Worm (Caenorhabditis elegans): Measurements from ENCODE around the gene W04G3.11.

The W04G3.11 gene

DNA sequence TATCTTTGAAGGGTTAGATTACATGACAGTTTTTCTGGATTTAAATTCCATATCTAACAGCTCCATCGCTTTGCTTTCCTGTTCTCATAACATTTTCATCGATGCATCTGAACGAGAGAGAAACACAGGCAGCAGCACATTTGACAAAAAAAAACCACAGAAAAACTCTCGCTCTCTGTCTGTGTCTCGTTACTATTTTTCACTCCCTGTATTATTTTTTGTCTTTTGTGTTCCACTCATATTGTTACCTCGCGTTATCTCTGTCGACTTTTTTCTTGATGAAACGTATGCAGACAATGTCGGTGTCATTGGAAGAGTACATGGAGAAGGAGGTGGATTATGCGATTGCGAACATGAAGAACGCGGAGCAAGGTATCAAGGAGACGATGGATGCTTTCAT lies at the start of gene W04G3.11:
Gene W04G3.11, plus strand, starts transcription at position 244 of the 400 bp plus-strand sequence.
- TF ChIP-seq ZK546.5 (tag; optimal IDR thresholded peaks at IDR 0.05), result no peak
- TF ChIP-seq lin-29 (GFP tag; IDR thresholded peaks at IDR 0.05), result no peak
- TF ChIP-seq lin-13 (GFP tag; optimal IDR thresholded peaks at IDR 0.05), result no peak
- TF ChIP-seq mxl-2 (GFP tag; conservative IDR thresholded peaks at IDR 0.05), result no peak
- no peak for TF ChIP-seq F37D6.2 (tag; optimal IDR thresholded peaks at IDR 0.05)
- TF ChIP-seq unc-130 (GFP tag; optimal IDR thresholded peaks at IDR 0.05), result no peak
- no peak for TF ChIP-seq arid-1 (GFP tag; conservative IDR thresholded peaks at IDR 0.05)
- TF ChIP-seq T20F7.1 (GFP tag; optimal IDR thresholded peaks at IDR 0.05), result no peak
- TF ChIP-seq daf-19 (GFP tag; conservative IDR thresholded peaks at IDR 0.05), result no peak
- TF ChIP-seq F10B5.3 (tag; optimal IDR thresholded peaks at IDR 0.05), result no peak
- TF ChIP-seq dve-1 (tag; optimal IDR thresholded peaks at IDR 0.05; ENCODE audit: insufficient read depth), result peak; percentile 46
- TF ChIP-seq hif-1 (tag; optimal IDR thresholded peaks at IDR 0.05), result no peak
- peak; percentile 46 for TF ChIP-seq pqm-1 (tag; optimal IDR thresholded peaks at IDR 0.05)
- TF ChIP-seq nhr-6 (tag; optimal IDR thresholded peaks at IDR 0.05), result peak; percentile 15
- TF ChIP-seq zfp-2 (tag; optimal IDR thresholded peaks at IDR 0.05), result no peak
- no peak for TF ChIP-seq F26F4.8 (GFP tag; conservative IDR thresholded peaks at IDR 0.05)
- no peak for TF ChIP-seq Y105C5A.15 (GFP tag; IDR thresholded peaks at IDR 0.05)
- TF ChIP-seq unc-62 (GFP tag; optimal IDR thresholded peaks at IDR 0.05 in 1 of 2), result peak in 1 of 2 experiments; percentile 77
- TF ChIP-seq unc-62 (tag; optimal IDR thresholded peaks at IDR 0.05), result no peak
- no peak for TF ChIP-seq Y5F2A.4 (GFP tag; optimal IDR thresholded peaks at IDR 0.05)
- no peak for TF ChIP-seq nhr-25 (tag; optimal IDR thresholded peaks at IDR 0.05; ENCODE audit: borderline replicate concordance, insufficient read depth)
- no peak for TF ChIP-seq madf-9 (GFP tag; conservative IDR thresholded peaks at IDR 0.05)
- no peak for TF ChIP-seq vab-7 (GFP tag; IDR thresholded peaks at IDR 0.05)
- TF ChIP-seq mes-2 (tag; optimal IDR thresholded peaks at IDR 0.05; ENCODE audit: poor library complexity, severe bottlenecking), result no peak
- no peak for TF ChIP-seq hmg-1.1 (GFP tag; IDR thresholded peaks at IDR 0.05)
- TF ChIP-seq ZK337.2 (GFP tag; IDR thresholded peaks at IDR 0.05), result no peak
- TF ChIP-seq nhr-77 (tag; optimal IDR thresholded peaks at IDR 0.05), result no peak
- no peak for TF ChIP-seq spr-3 (GFP tag; optimal IDR thresholded peaks at IDR 0.05)
- TF ChIP-seq mep-1 (tag; optimal IDR thresholded peaks at IDR 0.05), result no peak
- no peak for TF ChIP-seq dmd-8 (GFP tag; IDR thresholded peaks at IDR 0.05)
- TF ChIP-seq tra-1 (GFP tag; IDR thresholded peaks at IDR 0.05), result no peak
- peak; percentile 5 for TF ChIP-seq nhr-28 (tag; optimal IDR thresholded peaks at IDR 0.05)
- no peak for TF ChIP-seq zip-2 (tag; optimal IDR thresholded peaks at IDR 0.05)
- TF ChIP-seq lin-1 (GFP tag; IDR thresholded peaks at IDR 0.05), result no peak
- TF ChIP-seq php-3 (GFP tag; IDR thresholded peaks at IDR 0.05), result no peak
- no peak for TF ChIP-seq snpc-4 (tag; optimal IDR thresholded peaks at IDR 0.05)
- TF ChIP-seq F44E2.7 (GFP tag; IDR thresholded peaks at IDR 0.05), result no peak
- no peak for TF ChIP-seq saeg-2 (GFP tag; IDR thresholded peaks at IDR 0.05)
- TF ChIP-seq daf-8 (GFP tag; IDR thresholded peaks at IDR 0.05), result no peak
- no peak for TF ChIP-seq aly-2 (tag; optimal IDR thresholded peaks at IDR 0.05)
- TF ChIP-seq nhr-111 (GFP tag; optimal IDR thresholded peaks at IDR 0.05), result no peak
- TF ChIP-seq sdz-12 (GFP tag; optimal IDR thresholded peaks at IDR 0.05), result no peak
- TF ChIP-seq daf-12 (tag; optimal IDR thresholded peaks at IDR 0.05), result no peak

DNA sequence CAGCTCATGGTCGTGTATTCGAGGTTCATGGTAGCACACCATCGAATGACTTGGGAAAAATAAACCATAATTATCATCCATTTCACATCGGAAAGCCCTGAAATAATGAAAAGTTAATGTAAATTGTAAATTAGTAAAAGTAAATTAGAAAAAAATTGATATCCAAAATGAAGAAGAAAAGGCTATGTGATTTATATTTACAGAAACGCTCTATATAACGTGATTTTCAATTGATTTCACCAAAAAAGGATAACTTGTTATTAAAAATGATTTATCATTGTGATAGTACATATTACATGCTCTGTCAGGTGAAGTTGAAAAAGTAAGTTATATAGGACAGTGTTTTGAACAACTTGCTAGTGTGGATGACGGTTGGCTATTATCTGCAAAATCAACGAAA lies 46.2 kb upstream of the W04G3.11 start, which contains the start of gene C09F12.3:
Gene C09F12.3, minus strand, starts transcription at position 101 of the 400 bp plus-strand sequence.
- TF ChIP-seq arid-1 (GFP tag; conservative IDR thresholded peaks at IDR 0.05) (no peak), dpl-1 (GFP tag; optimal IDR thresholded peaks at IDR 0.05) (no peak), lim-7 (GFP tag; IDR thresholded peaks at IDR 0.05) (no peak), aly-2 (tag; optimal IDR thresholded peaks at IDR 0.05) (no peak)

Data from whole organism, L4 larva.